Fruit fly (Drosophila melanogaster): ENCODE data around the gene Osi13.

DNA sequence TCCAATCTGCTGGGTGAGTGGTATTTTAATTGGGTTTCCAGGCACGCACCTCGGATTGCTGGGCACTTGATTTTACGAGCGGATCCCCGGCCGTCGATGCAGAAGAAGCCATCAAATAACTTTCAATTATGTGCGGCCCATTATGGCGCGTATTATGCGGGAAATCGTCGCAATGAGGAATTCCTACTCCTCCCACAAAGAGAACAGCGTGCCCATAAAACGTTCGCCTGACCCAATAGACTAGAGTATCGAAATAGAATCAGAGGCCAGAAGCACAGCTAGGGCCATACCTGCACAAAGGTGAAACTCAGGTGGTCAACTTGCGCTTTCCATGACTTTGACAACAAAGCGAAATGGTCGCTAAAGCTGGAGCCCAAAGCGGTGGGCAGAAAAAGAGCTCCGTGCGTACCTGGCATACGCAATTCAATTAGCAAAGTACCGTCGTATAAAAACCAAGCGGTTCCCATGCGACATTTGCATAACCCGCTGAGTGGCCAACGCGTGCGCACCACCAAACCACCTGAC is 38.3 kb downstream of the Osi13 start, which contains the start of gene Osi18:
- TF ChIP-seq CG8478 (optimal IDR thresholded peaks at IDR 0.05) (no peak), CTCF (optimal IDR thresholded peaks at IDR 0.05) (no peak)

Data from S2 (cell line).